Worm (Caenorhabditis elegans) whole organism, early embryonic: Measurements from ENCODE around the gene pals-40.
"Not testable (repeated sequence)": the region's sequence is repeated elsewhere in the genome, so short reads cannot be mapped to it uniquely, and the experiment has no call there.

ENCODE experiments used
- B0310.2 ChIP-seq: sonication (generic microtip); optimal IDR thresholded peaks from 2 replicates; lab custom pipeline; 2016; ENCODE audit warnings: mild to moderate bottlenecking, missing genetic modification characterization, missing compliant biosample characterization
- F13C5.2 ChIP-seq: sonication (generic microtip); optimal IDR thresholded peaks from 2 replicates; lab custom pipeline; 2017; ENCODE audit warnings: mild to moderate bottlenecking, missing genetic modification characterization, inconsistent platforms, missing compliant biosample characterization
- aly-1 ChIP-seq: sonication (generic microtip); optimal IDR thresholded peaks from 2 replicates; lab custom pipeline; 2016; ENCODE audit warnings: missing genetic modification characterization, missing compliant biosample characterization
- ama-1 ChIP-seq: fragments of 150-350 bp; optimal IDR thresholded peaks from 2 replicates; lab custom pipeline; 2014
- ceh-13 ChIP-seq: fragments of 200-800 bp; sonication (Bioruptor generic); optimal IDR thresholded peaks from 2 replicates; lab custom pipeline; 2018; ENCODE audit warnings: mild to moderate bottlenecking, missing genetic modification characterization, missing compliant biosample characterization
- ceh-36 ChIP-seq: sonication (generic microtip); optimal IDR thresholded peaks from 2 replicates; lab custom pipeline; 2016; ENCODE audit warnings: missing genetic modification characterization, inconsistent platforms, missing compliant biosample characterization
- flt-1 ChIP-seq: fragments of 200-800 bp; sonication (Bioruptor generic); IDR thresholded peaks from 2 replicates; pipeline ENCODE4 v1.3.6; 2022; ENCODE audit warnings: missing genetic modification characterization, missing compliant biosample characterization
- hmbx-1 ChIP-seq: sonication (generic microtip); optimal IDR thresholded peaks from 2 replicates; lab custom pipeline; 2016; ENCODE audit warnings: mild to moderate bottlenecking, missing genetic modification characterization, missing compliant biosample characterization
- hnd-1 ChIP-seq: sonication (generic microtip); optimal IDR thresholded peaks from 2 replicates; lab custom pipeline; 2016; ENCODE audit warnings: missing genetic modification characterization, missing compliant biosample characterization
- pes-1 ChIP-seq: fragments of 200-800 bp; sonication (Bioruptor generic); IDR thresholded peaks from 2 replicates; pipeline ENCODE4 v1.3.6; 2022; ENCODE audit warnings: missing genetic modification reagents, missing genetic modification characterization, missing compliant biosample characterization
- scrt-1 ChIP-seq: fragments of 200-800 bp; sonication (Bioruptor generic); IDR thresholded peaks from 2 replicates; pipeline ENCODE4 v1.3.6; 2022; ENCODE audit warnings: missing genetic modification characterization, missing compliant biosample characterization
- sea-1 ChIP-seq: fragments of 200-800 bp; sonication (Bioruptor generic); conservative IDR thresholded peaks from 2 replicates; pipeline ENCODE4 v1.3.6; 2022; ENCODE audit warnings: missing genetic modification characterization, missing compliant biosample characterization
- tbx-11 ChIP-seq: fragments of 200-800 bp; sonication (Bioruptor generic); IDR thresholded peaks from 2 replicates; pipeline ENCODE4 v1.3.6; 2022; ENCODE audit warnings: missing genetic modification characterization, missing compliant biosample characterization
- tra-4 ChIP-seq: sonication (generic microtip); optimal IDR thresholded peaks from 2 replicates; lab custom pipeline; 2017; ENCODE audit warnings: missing genetic modification characterization, missing compliant biosample characterization

DNA sequence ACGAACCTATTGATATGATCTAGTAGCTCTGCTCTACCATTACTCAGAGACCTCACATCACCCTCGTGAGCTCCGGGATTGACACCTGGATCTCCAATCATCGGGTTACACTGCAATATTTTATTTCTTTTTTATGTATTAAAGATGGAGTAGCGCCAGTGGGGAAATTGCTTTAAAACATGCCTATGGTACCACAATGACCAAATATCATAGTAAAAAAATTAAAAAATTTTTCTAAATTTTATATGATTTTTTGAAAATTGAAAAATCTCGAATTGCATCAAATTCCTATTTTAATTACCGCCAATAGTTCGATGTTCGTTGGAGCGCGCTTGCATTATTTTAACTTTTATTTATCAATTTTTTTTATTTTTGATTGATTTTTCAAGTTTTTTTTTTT lies at the start of gene pals-40:
- TF ChIP-seq tbx-11 (GFP tag; lab: Robert Waterston, UW); aly-1 (tag; lab: Kevin White, UChicago); B0310.2 (tag; lab: Kevin White, UChicago); ama-1 (lab: Kevin White, UChicago); ceh-36 (tag; lab: Kevin White, UChicago); flt-1 (GFP tag; lab: Robert Waterston, UW); scrt-1 (GFP tag; lab: Robert Waterston, UW); pes-1 (GFP tag; lab: Robert Waterston, UW); sea-1; ceh-13 (GFP tag; lab: Kevin White, UChicago); hnd-1 (tag; lab: Kevin White, UChicago); tra-4 (tag; lab: Kevin White, UChicago); F13C5.2 (tag; lab: Kevin White, UChicago); hmbx-1 (tag; lab: Kevin White, UChicago): not testable (repeated sequence)
